Fruit fly (Drosophila melanogaster) S2 (cell line): ENCODE measurements around the gene Ugt35D1.

Source experiments
- CG8478 ChIP-seq: fragments of >200 bp; optimal IDR thresholded peaks from 2 replicates; lab custom pipeline; 2018
- CTCF ChIP-seq, 2 experiments: fragments of >200 bp; optimal IDR thresholded peaks; 2 replicates each; lab custom pipeline; 2018

DNA sequence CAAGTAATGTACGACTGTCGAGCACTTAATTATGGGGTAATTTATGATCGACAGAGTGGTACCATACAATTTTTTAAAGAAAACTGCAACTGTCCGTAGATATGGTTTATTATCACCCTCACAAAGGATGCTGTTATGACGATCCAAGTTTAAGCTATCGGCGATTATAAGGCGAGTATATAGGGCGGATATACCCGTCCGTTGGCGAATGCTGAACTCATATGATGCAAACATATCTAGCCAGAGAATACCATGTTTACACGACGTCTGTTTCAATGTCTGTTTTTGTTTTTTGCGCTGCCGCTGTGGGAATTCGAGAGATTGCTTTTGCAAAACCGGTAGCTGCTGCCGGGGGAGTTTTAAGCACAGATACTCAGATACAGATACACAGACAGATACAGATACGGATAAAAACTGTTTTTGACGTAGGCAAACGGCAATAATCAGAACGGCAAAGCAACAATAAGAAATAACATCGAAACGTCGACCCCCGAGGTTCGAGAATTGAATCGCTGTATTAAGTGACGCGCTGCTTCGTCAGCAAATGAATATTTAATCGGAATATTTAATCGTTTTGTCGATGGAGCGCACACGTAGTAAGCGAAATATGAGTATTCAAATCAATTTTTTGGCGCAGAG, 42.4 kb upstream of the Ugt35D1 start:
- TF ChIP-seq CTCF (optimal IDR thresholded peaks at IDR 0.05; lab: Kevin White, UChicago) (no peak), CG8478 (no peak)
